Comparison of ENCODE assay signal across 5 worm cellular contexts in genomic region chrIII:11746718-11747117, ce11.
TF ChIP-seq lines count a peak whose summit lies in the region.

TSS of gene mrt-2 (plus strand) at chrIII:11746766.

TF ChIP-seq in whole organism, L1 larva, 84 proteins besides CTCF, POLR2A, EP300 and RAD21 (continues in another document):
- TF ChIP-seq nhr-76 (tag; optimal IDR thresholded peaks at IDR 0.05; lab: Kevin White, UChicago) (no peak), Y116A8C.19 (tag; optimal IDR thresholded peaks at IDR 0.05; lab: Kevin White, UChicago; ENCODE audit: borderline replicate concordance) (peak; percentile 90), ztf-4 (tag; optimal IDR thresholded peaks at IDR 0.05; lab: Kevin White, UChicago) (no peak), zag-1 (tag; optimal IDR thresholded peaks at IDR 0.05; lab: Kevin White, UChicago) (no peak), ama-1 (optimal IDR thresholded peaks at IDR 0.05; lab: Kevin White, UChicago) (no peak), ces-1 (GFP tag; optimal IDR thresholded peaks at IDR 0.05; lab: Kevin White, UChicago) (no peak), efl-3 (GFP tag; optimal IDR thresholded peaks at IDR 0.05; lab: Kevin White, UChicago) (peak; percentile 19), elt-2 (tag; optimal IDR thresholded peaks at IDR 0.05; lab: Kevin White, UChicago) (peak; percentile 78), fkh-8 (tag; optimal IDR thresholded peaks at IDR 0.05; lab: Kevin White, UChicago) (peak; percentile 80), nhr-90 (tag; optimal IDR thresholded peaks at IDR 0.05; lab: Kevin White, UChicago; ENCODE audit: poor library complexity) (peak; percentile 97), hlh-17 (GFP tag; optimal IDR thresholded peaks at IDR 0.05; lab: Kevin White, UChicago; ENCODE audit: borderline replicate concordance) (no peak), ceh-88 (GFP tag; IDR thresholded peaks at IDR 0.05; lab: Robert Waterston, UW) (peak; percentile 71; the same call in 1 of the 2 replicates), egl-27 (tag; optimal IDR thresholded peaks at IDR 0.05; lab: Kevin White, UChicago) (no peak), lsy-2 (tag; optimal IDR thresholded peaks at IDR 0.05; lab: Kevin White, UChicago) (peak; percentile 86 to 88), nhr-19 (GFP tag; conservative IDR thresholded peaks at IDR 0.05; lab: Robert Waterston, UW) (peak; percentile 90), unc-86 (tag; optimal IDR thresholded peaks at IDR 0.05; lab: Kevin White, UChicago) (peak; percentile 79), sptf-1 (tag; optimal IDR thresholded peaks at IDR 0.05; lab: Kevin White, UChicago) (no peak), nhr-84 (tag; optimal IDR thresholded peaks at IDR 0.05; lab: Kevin White, UChicago) (no peak)

TF ChIP-seq in whole organism, L3 larva, 47 proteins besides CTCF, POLR2A, EP300 and RAD21 (continues in another document):
- peak; percentile 65 for TF ChIP-seq nhr-25 (tag; optimal IDR thresholded peaks at IDR 0.05; lab: Kevin White, UChicago)
- no peak for TF ChIP-seq fos-1 (tag; optimal IDR thresholded peaks at IDR 0.05; lab: Kevin White, UChicago)
- no peak for TF ChIP-seq nhr-28 (tag; optimal IDR thresholded peaks at IDR 0.05; lab: Kevin White, UChicago)
- no peak for TF ChIP-seq aly-2 (tag; optimal IDR thresholded peaks at IDR 0.05; lab: Kevin White, UChicago)
- TF ChIP-seq lin-15B (tag; optimal IDR thresholded peaks at IDR 0.05; lab: Kevin White, UChicago), result peak; percentile 66
- no peak for TF ChIP-seq tbx-2 (tag; optimal IDR thresholded peaks at IDR 0.05; lab: Kevin White, UChicago)
- no peak for TF ChIP-seq elt-3 (tag; optimal IDR thresholded peaks at IDR 0.05; lab: Kevin White, UChicago)
- peak; percentile 54 for TF ChIP-seq lin-39 (tag; optimal IDR thresholded peaks at IDR 0.05; lab: Kevin White, UChicago)
- peak; percentile 22 for TF ChIP-seq elt-2 (tag; optimal IDR thresholded peaks at IDR 0.05; lab: Kevin White, UChicago)
- peak; percentile 43 for TF ChIP-seq snpc-4 (tag; optimal IDR thresholded peaks at IDR 0.05; lab: Kevin White, UChicago)
- TF ChIP-seq nhr-77 (tag; optimal IDR thresholded peaks at IDR 0.05; lab: Kevin White, UChicago), result no peak
- peak; percentile 77 for TF ChIP-seq pha-4 (tag; optimal IDR thresholded peaks at IDR 0.05; lab: Kevin White, UChicago)
- no peak for TF ChIP-seq egl-5 (tag; optimal IDR thresholded peaks at IDR 0.05; lab: Kevin White, UChicago)
- peak; percentile 91 for TF ChIP-seq nhr-43 (tag; optimal IDR thresholded peaks at IDR 0.05; lab: Kevin White, UChicago; ENCODE audit: poor library complexity, severe bottlenecking)
- peak; percentile 5 for TF ChIP-seq R02D3.7 (tag; optimal IDR thresholded peaks at IDR 0.05; lab: Kevin White, UChicago)
- TF ChIP-seq pqm-1 (tag; optimal IDR thresholded peaks at IDR 0.05; lab: Kevin White, UChicago), result no peak
- TF ChIP-seq nfya-1 (tag; optimal IDR thresholded peaks at IDR 0.05; lab: Kevin White, UChicago; ENCODE audit: insufficient read depth), result peak; percentile 87
- TF ChIP-seq hmg-11 (tag; optimal IDR thresholded peaks at IDR 0.05; lab: Kevin White, UChicago), result peak; percentile 43
- peak; percentile 86 for TF ChIP-seq nhr-23 (tag; optimal IDR thresholded peaks at IDR 0.05; lab: Kevin White, UChicago)

TF ChIP-seq in whole organism, early embryonic, 17 proteins besides CTCF, POLR2A, EP300 and RAD21:
- TF ChIP-seq tbx-37 (GFP tag; conservative IDR thresholded peaks at IDR 0.05; lab: Robert Waterston, UW), result peak; percentile 86
- TF ChIP-seq tra-4 (tag; optimal IDR thresholded peaks at IDR 0.05; lab: Kevin White, UChicago), result no peak
- peak; percentile 1 for TF ChIP-seq hnd-1 (tag; optimal IDR thresholded peaks at IDR 0.05; lab: Kevin White, UChicago)
- TF ChIP-seq pes-1 (GFP tag; IDR thresholded peaks at IDR 0.05; lab: Robert Waterston, UW), result peak; percentile 59; the same call in 1 of the 2 replicates

TF ChIP-seq in whole organism, midembryonic, 9 proteins besides CTCF, POLR2A, EP300 and RAD21:
- 0 out of 2 replicates have a peak, but pooled peaks have one; percentile 56 for TF ChIP-seq ztf-23 (GFP tag; IDR thresholded peaks at IDR 0.05; lab: Robert Waterston, UW)
- TF ChIP-seq klf-2 (GFP tag; conservative IDR thresholded peaks at IDR 0.05; lab: Robert Waterston, UW), result 0 out of 2 replicates have a peak, but pooled peaks have one; percentile 33
- TF ChIP-seq ztf-29 (GFP tag; IDR thresholded peaks at IDR 0.05; lab: Robert Waterston, UW), result no peak
- TF ChIP-seq tab-1 (GFP tag; IDR thresholded peaks at IDR 0.05; lab: Robert Waterston, UW), result no peak
- TF ChIP-seq cog-1 (tag; optimal IDR thresholded peaks at IDR 0.05; lab: Kevin White, UChicago), result peak; percentile 28
- no peak for TF ChIP-seq ref-1 (GFP tag; conservative IDR thresholded peaks at IDR 0.05; lab: Robert Waterston, UW)
- TF ChIP-seq flt-1 (GFP tag; IDR thresholded peaks at IDR 0.05; lab: Robert Waterston, UW), result peak; percentile 78
- TF ChIP-seq T22C8.4 (GFP tag; IDR thresholded peaks at IDR 0.05; lab: Robert Waterston, UW), result peak; percentile 10; the same call in 1 of the 2 replicates
- TF ChIP-seq med-1 (GFP tag; optimal IDR thresholded peaks at IDR 0.05; lab: Kevin White, UChicago; ENCODE audit: insufficient read depth), result no peak

TF ChIP-seq in whole organism, young adult, 124 proteins besides CTCF, POLR2A, EP300 and RAD21:
- TF ChIP-seq madf-6 (GFP tag; IDR thresholded peaks at IDR 0.05; lab: Robert Waterston, UW), result peak; percentile 67
- 0 out of 2 replicates have a peak, but pooled peaks have one; percentile 41 for TF ChIP-seq hmg-20 (GFP tag; IDR thresholded peaks at IDR 0.05; lab: Robert Waterston, UW)
- TF ChIP-seq F33H1.4 (GFP tag; IDR thresholded peaks at IDR 0.05; lab: Robert Waterston, UW), result peak; percentile 54
- peak; percentile 32 for TF ChIP-seq him-1 (tag; optimal IDR thresholded peaks at IDR 0.05; lab: Kevin White, UChicago)
- TF ChIP-seq D2030.7 (GFP tag; IDR thresholded peaks at IDR 0.05; lab: Robert Waterston, UW), result peak; percentile 38
- peak; percentile 16 for TF ChIP-seq attf-5 (GFP tag; optimal IDR thresholded peaks at IDR 0.05; lab: Kevin White, UChicago)
- peak; percentile 74 for TF ChIP-seq lir-1 (GFP tag; conservative IDR thresholded peaks at IDR 0.05; lab: Robert Waterston, UW)
- peak; percentile 37 for TF ChIP-seq F22D6.2 (tag; optimal IDR thresholded peaks at IDR 0.05; lab: Kevin White, UChicago)
- peak; percentile 56 for TF ChIP-seq efl-1 (GFP tag; optimal IDR thresholded peaks at IDR 0.05; lab: Kevin White, UChicago)
- TF ChIP-seq madf-3 (GFP tag; IDR thresholded peaks at IDR 0.05; lab: Robert Waterston, UW), result 0 out of 2 replicates have a peak, but pooled peaks have one; percentile 39
- no peak for TF ChIP-seq atf-7 (tag; optimal IDR thresholded peaks at IDR 0.05; lab: Kevin White, UChicago)
- TF ChIP-seq attf-3 (GFP tag; conservative IDR thresholded peaks at IDR 0.05; lab: Robert Waterston, UW), result no peak
- TF ChIP-seq unc-130 (GFP tag; optimal IDR thresholded peaks at IDR 0.05; lab: Kevin White, UChicago), result peak; percentile 73
- TF ChIP-seq nhr-80 (tag; optimal IDR thresholded peaks at IDR 0.05; lab: Kevin White, UChicago), result no peak
- TF ChIP-seq ekl-4 (GFP tag; IDR thresholded peaks at IDR 0.05; lab: Robert Waterston, UW), result no peak
- peak; percentile 73 for TF ChIP-seq ceh-27 (GFP tag; optimal IDR thresholded peaks at IDR 0.05; lab: Kevin White, UChicago)
- peak; percentile 57; the same call in 1 of the 2 replicates for TF ChIP-seq ceh-100 (GFP tag; IDR thresholded peaks at IDR 0.05; lab: Robert Waterston, UW)
- peak; percentile 48 for TF ChIP-seq madf-10 (tag; optimal IDR thresholded peaks at IDR 0.05; lab: Kevin White, UChicago)
- TF ChIP-seq cebp-1 (GFP tag; IDR thresholded peaks at IDR 0.05; lab: Robert Waterston, UW), result no peak
- TF ChIP-seq cebp-1 (tag; optimal IDR thresholded peaks at IDR 0.05; lab: Kevin White, UChicago), result peak; percentile 52
- TF ChIP-seq Y95B8A.8 (GFP tag; IDR thresholded peaks at IDR 0.05; lab: Robert Waterston, UW), result no peak
- TF ChIP-seq lsl-1 (GFP tag; optimal IDR thresholded peaks at IDR 0.05; lab: Kevin White, UChicago), result peak; percentile 12
- no peak for TF ChIP-seq snpc-4 (GFP tag; optimal IDR thresholded peaks at IDR 0.05; lab: Kevin White, UChicago)
- peak in 1 of 4 experiments; percentile 21 for TF ChIP-seq snpc-4 (tag; optimal IDR thresholded peaks at IDR 0.05; lab: Kevin White, UChicago)
- no peak for TF ChIP-seq sptf-2 (GFP tag; optimal IDR thresholded peaks at IDR 0.05; lab: Kevin White, UChicago)
- TF ChIP-seq ztf-6 (GFP tag; IDR thresholded peaks at IDR 0.05; lab: Robert Waterston, UW), result no peak
- peak in 2 of 3 experiments; percentile 35 to 86 for TF ChIP-seq lin-35 (GFP tag; optimal IDR thresholded peaks at IDR 0.05; lab: Kevin White, UChicago)
- TF ChIP-seq mcd-1 (GFP tag; IDR thresholded peaks at IDR 0.05; lab: Robert Waterston, UW), result peak; percentile 80
- peak in 1 of 2 experiments; percentile 18 for TF ChIP-seq rec-8 (tag; optimal IDR thresholded peaks at IDR 0.05; lab: Kevin White, UChicago)
- no peak for TF ChIP-seq ceh-79 (tag; optimal IDR thresholded peaks at IDR 0.05; lab: Kevin White, UChicago)
- TF ChIP-seq hsf-1 (GFP tag; IDR thresholded peaks at IDR 0.05; lab: Robert Waterston, UW), result no peak
- TF ChIP-seq rcor-1 (GFP tag; IDR thresholded peaks at IDR 0.05; lab: Robert Waterston, UW), result peak; percentile 76
- TF ChIP-seq lin-54 (GFP tag; optimal IDR thresholded peaks at IDR 0.05; lab: Kevin White, UChicago), result peak; percentile 91
- TF ChIP-seq bed-2 (GFP tag; IDR thresholded peaks at IDR 0.05; lab: Robert Waterston, UW), result 0 out of 2 replicates have a peak, but pooled peaks have one; percentile 46
- TF ChIP-seq K12H6.12 (tag; optimal IDR thresholded peaks at IDR 0.05; lab: Kevin White, UChicago), result peak; percentile 42
- no peak for TF ChIP-seq hmg-1.2 (GFP tag; IDR thresholded peaks at IDR 0.05; lab: Robert Waterston, UW)
- peak in 1 of 2 experiments; percentile 46 for TF ChIP-seq let-607 (tag; optimal IDR thresholded peaks at IDR 0.05; lab: Kevin White, UChicago)
- TF ChIP-seq nfyb-1 (GFP tag; IDR thresholded peaks at IDR 0.05; lab: Robert Waterston, UW), result peak; percentile 42; the same call in 1 of the 2 replicates
- TF ChIP-seq dpl-1 (GFP tag; optimal IDR thresholded peaks at IDR 0.05; lab: Kevin White, UChicago), result peak; percentile 55
- peak; percentile 22; the same call in 1 of the 2 replicates for TF ChIP-seq B0336.3 (GFP tag; IDR thresholded peaks at IDR 0.05; lab: Robert Waterston, UW)
- no peak for TF ChIP-seq pbrm-1 (GFP tag; IDR thresholded peaks at IDR 0.05; lab: Robert Waterston, UW)
- TF ChIP-seq F10E7.11 (tag; optimal IDR thresholded peaks at IDR 0.05; lab: Kevin White, UChicago), result no peak
- TF ChIP-seq ztf-28 (GFP tag; IDR thresholded peaks at IDR 0.05; lab: Robert Waterston, UW), result no peak
- peak; percentile 78 for TF ChIP-seq lin-40 (tag; optimal IDR thresholded peaks at IDR 0.05; lab: Kevin White, UChicago)
- no peak for TF ChIP-seq lag-1 (GFP tag; IDR thresholded peaks at IDR 0.05; lab: Robert Waterston, UW)

Comparison
In these comparisons a context has a peak if more than half of its experiments do, and no peak if none do; other contexts are left out.
1. Of the 8 proteins assayed by ChIP-seq in both whole organism, young adult and whole organism, L1 larva: peak only in whole organism, young adult: none; only in whole organism, L1 larva: nhr-90; in both: dpl-1, efl-1, lin-35 and unc-130; in neither: 2; mixed calls (peak in some experiments, not most) for 1.